Fruit fly (Drosophila melanogaster): ENCODE data around the gene CG45075.

CG45075 gene

DNA sequence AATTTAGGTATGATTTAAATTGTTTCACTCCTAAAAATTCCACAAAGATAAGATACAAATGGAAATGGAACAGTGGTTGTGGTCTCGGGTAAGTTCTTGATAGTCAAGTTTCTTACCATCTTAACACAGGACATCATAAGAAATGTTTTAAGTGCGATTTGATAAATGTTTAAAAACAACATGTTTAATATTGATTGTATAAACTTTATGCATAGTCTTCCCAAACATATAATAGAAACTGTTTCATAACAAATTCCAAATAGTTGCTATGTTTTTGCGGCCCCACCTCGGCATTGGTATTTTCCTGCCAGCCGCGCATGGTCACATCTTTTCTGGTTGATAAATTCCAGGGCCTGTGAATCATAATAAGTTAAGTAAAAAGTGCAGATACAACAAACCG is 33.6 kb downstream of the CG45075 start, which contains the start of gene Arpc4 (continued):
- TF ChIP-seq CG6254 (GFP tag; optimal IDR thresholded peaks at IDR 0.05) (no peak), wdn (GFP tag; IDR thresholded peaks at IDR 0.05) (peak; percentile 49; the same call in 1 of the 2 replicates), CG34422 (GFP tag; IDR thresholded peaks at IDR 0.05) (peak; percentile 66; the same call in 2 of the 3 replicates), CG12769 (tag; optimal IDR thresholded peaks at IDR 0.05) (no peak), Dbx (GFP tag; IDR thresholded peaks at IDR 0.05) (peak; percentile 77), CG10565 (GFP tag; optimal IDR thresholded peaks at IDR 0.05) (no peak), vfl (GFP tag; optimal IDR thresholded peaks at IDR 0.05) (peak; percentile 5), slp2 (GFP tag; optimal IDR thresholded peaks at IDR 0.05) (no peak), CG3847 (GFP tag; IDR thresholded peaks at IDR 0.05) (peak; percentile 68), dmrt11E (tag; optimal IDR thresholded peaks at IDR 0.05) (peak; percentile 50), phol (tag; optimal IDR thresholded peaks at IDR 0.05) (peak; percentile 79), lab (GFP tag; optimal IDR thresholded peaks at IDR 0.05) (peak; percentile 57), zf30C (GFP tag; optimal IDR thresholded peaks at IDR 0.05) (no peak), salm (tag; optimal IDR thresholded peaks at IDR 0.05) (no peak), CG4617 (GFP tag; optimal IDR thresholded peaks at IDR 0.05; ENCODE audit: borderline replicate concordance) (peak; percentile 72), sob (GFP tag; IDR thresholded peaks at IDR 0.05) (peak; percentile 73), CG7271 (tag; optimal IDR thresholded peaks at IDR 0.05) (peak; percentile 23), Fer3 (tag; optimal IDR thresholded peaks at IDR 0.05) (peak; percentile 56), slou (GFP tag; optimal IDR thresholded peaks at IDR 0.05) (peak; percentile 8), ro (GFP tag; IDR thresholded peaks at IDR 0.05) (peak; percentile 52; the same call in 1 of the 2 replicates), unc-4 (GFP tag; IDR thresholded peaks at IDR 0.05; ENCODE audit: partially characterized antibody) (no peak), CG17359 (tag; optimal IDR thresholded peaks at IDR 0.05) (peak; percentile 5), Poxn (GFP tag; IDR thresholded peaks at IDR 0.05) (no peak), H15 (GFP tag; IDR thresholded peaks at IDR 0.05) (0 out of 3 replicates have a peak, but pooled peaks have one; percentile 16), Ada2b (GFP tag; IDR thresholded peaks at IDR 0.05) (peak; percentile 84), pho (GFP tag; optimal IDR thresholded peaks at IDR 0.05) (peak; percentile 52), CG18619 (GFP tag; optimal IDR thresholded peaks at IDR 0.05) (peak; percentile 25), pan (optimal IDR thresholded peaks at IDR 0.05) (no peak), pan (GFP tag; optimal IDR thresholded peaks at IDR 0.05 in 1 of 2, IDR thresholded peaks at IDR 0.05 in 1 of 2) (no peak), grn (GFP tag; optimal IDR thresholded peaks at IDR 0.05) (no peak), CG4707 (GFP tag; optimal IDR thresholded peaks at IDR 0.05) (no peak), CG1647 (GFP tag; optimal IDR thresholded peaks at IDR 0.05) (peak; percentile 10), CG7839 (tag; optimal IDR thresholded peaks at IDR 0.05) (peak; percentile 57), Sox102F (GFP tag; optimal IDR thresholded peaks at IDR 0.05) (no peak), sisA (GFP tag; IDR thresholded peaks at IDR 0.05) (peak; percentile 54), Max (GFP tag; optimal IDR thresholded peaks at IDR 0.05) (peak; percentile 20), CG2712 (tag; optimal IDR thresholded peaks at IDR 0.05) (no peak), Rx (GFP tag; IDR thresholded peaks at IDR 0.05) (0 out of 2 replicates have a peak, but pooled peaks have one; percentile 30), CG7357 (GFP tag; IDR thresholded peaks at IDR 0.05) (no peak), dysf (GFP tag; IDR thresholded peaks at IDR 0.05) (peak; percentile 83), gro (GFP tag; optimal IDR thresholded peaks at IDR 0.05) (no peak), Hr39 (optimal IDR thresholded peaks at IDR 0.05) (no peak), da (GFP tag; optimal IDR thresholded peaks at IDR 0.05) (no peak), CG3726 (GFP tag; IDR thresholded peaks at IDR 0.05) (no peak), CG8089 (GFP tag; optimal IDR thresholded peaks at IDR 0.05) (peak; percentile 12), lbe (GFP tag; optimal IDR thresholded peaks at IDR 0.05) (no peak), CG3163 (GFP tag; optimal IDR thresholded peaks at IDR 0.05) (peak; percentile 27), ssp (GFP tag; IDR thresholded peaks at IDR 0.05) (peak; percentile 57), CG31388 (GFP tag; optimal IDR thresholded peaks at IDR 0.05) (no peak), CG6272 (GFP tag; IDR thresholded peaks at IDR 0.05) (no peak), nerfin-1 (tag; optimal IDR thresholded peaks at IDR 0.05) (peak; percentile 69), CG14710 (tag; optimal IDR thresholded peaks at IDR 0.05) (peak; percentile 72)

Data from whole organism, embryonic.